Fruit fly (Drosophila melanogaster): Measurements from ENCODE around the gene CG32811.
A peak's percentile ranks its signal among the peaks of the same experiment; 100 is the strongest.

CG32811 gene

DNA sequence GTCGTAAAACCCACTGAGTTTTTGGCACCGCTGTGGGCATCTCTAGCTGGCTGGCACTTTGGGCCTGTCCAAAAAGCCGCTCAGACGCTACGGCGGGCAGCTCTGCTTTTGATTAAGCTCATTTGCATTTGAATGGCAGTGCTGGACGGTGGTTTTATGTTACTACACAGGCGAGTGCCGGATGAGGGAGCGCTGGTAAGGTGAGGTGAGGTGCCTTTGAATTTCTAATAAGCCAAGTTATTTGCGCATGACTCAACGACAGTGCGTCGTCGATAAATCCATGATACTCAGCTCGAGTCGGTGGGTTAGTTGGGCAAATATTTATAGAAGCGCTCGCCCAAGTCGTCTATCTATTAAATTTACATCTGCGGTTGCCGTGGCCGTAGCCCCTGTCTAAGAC lies 13.9 kb downstream of the CG32811 start:
- peak; percentile 35 for TF ChIP-seq fkh (GFP tag; optimal IDR thresholded peaks at IDR 0.05)
- TF ChIP-seq CG6163 (GFP tag; IDR thresholded peaks at IDR 0.05), result no peak

dm6 chrX:1282953-1283568 lies 15.1 kb downstream of the CG32811 start:
- peak; percentile 44 for TF ChIP-seq svp (GFP tag)
- TF ChIP-seq vri (GFP tag; optimal IDR thresholded peaks at IDR 0.05), result peak; percentile 16
- no peak for TF ChIP-seq Sox102F (GFP tag; optimal IDR thresholded peaks at IDR 0.05)
- TF ChIP-seq fd59A (GFP tag; optimal IDR thresholded peaks at IDR 0.05), result no peak

DNA sequence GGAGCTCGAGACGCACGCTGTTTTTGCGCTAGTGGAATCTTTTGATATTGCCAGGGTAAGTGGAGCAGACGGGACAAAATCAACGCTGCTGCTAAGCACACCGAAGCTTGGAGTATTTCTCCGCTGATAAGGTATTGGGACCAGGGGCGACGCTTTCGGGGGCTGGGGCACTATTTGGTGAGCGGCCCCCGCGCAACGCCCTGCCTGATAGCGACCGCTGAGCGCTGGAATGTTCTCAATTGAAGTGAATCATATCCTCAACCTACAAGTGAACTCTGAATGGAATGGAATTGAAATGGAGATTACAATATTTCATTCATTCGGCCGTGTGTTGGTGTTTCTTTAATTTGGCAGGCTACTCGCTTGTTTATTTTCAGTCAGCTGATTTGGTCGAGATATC lies 15.8 kb downstream of the CG32811 start:
- peak; percentile 90 for TF ChIP-seq svp (GFP tag)
- no peak for TF ChIP-seq fd59A (GFP tag; optimal IDR thresholded peaks at IDR 0.05)
- no peak for TF ChIP-seq Lpt (GFP tag; optimal IDR thresholded peaks at IDR 0.05)
- no peak for TF ChIP-seq Hr38 (GFP tag; optimal IDR thresholded peaks at IDR 0.05)
- no peak for TF ChIP-seq fkh (GFP tag; optimal IDR thresholded peaks at IDR 0.05)

- no peak for TF ChIP-seq CG6808 (GFP tag; optimal IDR thresholded peaks at IDR 0.05)
- TF ChIP-seq Gug (GFP tag; IDR thresholded peaks at IDR 0.05), result no peak
- TF ChIP-seq Eip78C (GFP tag), result peak; percentile 19
- TF ChIP-seq net (GFP tag; optimal IDR thresholded peaks at IDR 0.05), result no peak
- TF ChIP-seq Hr38 (GFP tag; optimal IDR thresholded peaks at IDR 0.05), result no peak
- no peak for TF ChIP-seq Hr39 (GFP tag; optimal IDR thresholded peaks at IDR 0.05)
- TF ChIP-seq ss (GFP tag; optimal IDR thresholded peaks at IDR 0.05), result no peak
- TF ChIP-seq CG3032 (tag; optimal IDR thresholded peaks at IDR 0.05), result no peak
- TF ChIP-seq svp (GFP tag), result peak; percentile 60
- TF ChIP-seq CG32006 (GFP tag; optimal IDR thresholded peaks at IDR 0.05), result peak; percentile 16
- TF ChIP-seq CG11762 (GFP tag; optimal IDR thresholded peaks at IDR 0.05; ENCODE audit: insufficient read depth), result no peak
- TF ChIP-seq CG6854 (GFP tag; optimal IDR thresholded peaks at IDR 0.05), result no peak
- no peak for TF ChIP-seq Ets21C (GFP tag; optimal IDR thresholded peaks at IDR 0.05)
- TF ChIP-seq CG6276 (GFP tag; optimal IDR thresholded peaks at IDR 0.05), result no peak
- TF ChIP-seq Smox (GFP tag; optimal IDR thresholded peaks at IDR 0.05), result no peak
- no peak for TF ChIP-seq CG8632 (GFP tag; optimal IDR thresholded peaks at IDR 0.05)
- no peak for TF ChIP-seq CG7368 (GFP tag; optimal IDR thresholded peaks at IDR 0.05)
Measured at dm6 chrX:1278825-1279643, 19.2 kb downstream of the CG32811 start.

DNA sequence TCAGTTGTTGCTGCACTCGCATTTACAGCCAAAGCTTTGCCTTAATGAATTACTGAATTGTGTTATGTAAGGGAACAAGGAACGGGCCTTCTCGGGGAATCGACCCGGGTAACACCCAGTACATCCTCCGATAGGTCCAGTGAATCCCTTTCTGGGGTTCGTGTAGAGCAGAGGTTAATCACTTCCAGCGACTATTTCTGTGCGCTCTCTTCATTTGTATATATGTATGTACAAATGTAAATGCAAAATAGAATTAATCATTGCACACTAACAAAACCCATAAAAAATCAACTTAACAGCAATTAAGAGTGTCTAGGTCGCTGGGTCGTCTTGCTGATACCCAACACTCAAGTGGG lies 20.7 kb downstream of the CG32811 start:
- TF ChIP-seq Sox15 (GFP tag; optimal IDR thresholded peaks at IDR 0.05) (no peak), CG6808 (GFP tag; optimal IDR thresholded peaks at IDR 0.05) (no peak), vri (GFP tag; optimal IDR thresholded peaks at IDR 0.05) (peak; percentile 29), CG6792 (GFP tag; optimal IDR thresholded peaks at IDR 0.05) (no peak), cyc (GFP tag; optimal IDR thresholded peaks at IDR 0.05) (no peak), svp (GFP tag) (peak; percentile 78), CG11902 (GFP tag; optimal IDR thresholded peaks at IDR 0.05) (no peak)

- TF ChIP-seq CG8119 (GFP tag; IDR thresholded peaks at IDR 0.05) (peak; percentile 98), Blimp-1 (GFP tag; optimal IDR thresholded peaks at IDR 0.05) (no peak), CG3032 (tag; optimal IDR thresholded peaks at IDR 0.05) (peak; percentile 83), Gug (GFP tag; IDR thresholded peaks at IDR 0.05) (peak; percentile 97), Hr39 (GFP tag; optimal IDR thresholded peaks at IDR 0.05) (peak; percentile 95), achi (GFP tag; optimal IDR thresholded peaks at IDR 0.05) (peak; percentile 94), acj6 (GFP tag; optimal IDR thresholded peaks at IDR 0.05) (peak; percentile 96), CG11902 (GFP tag; optimal IDR thresholded peaks at IDR 0.05) (peak; percentile 92), CG6163 (GFP tag; IDR thresholded peaks at IDR 0.05) (peak; percentile 97), CG15336 (GFP tag; IDR thresholded peaks at IDR 0.05) (peak; percentile 98), CG6792 (GFP tag; optimal IDR thresholded peaks at IDR 0.05) (peak; percentile 96), Sox15 (GFP tag; optimal IDR thresholded peaks at IDR 0.05) (peak; percentile 94), Ets21C (GFP tag; optimal IDR thresholded peaks at IDR 0.05) (peak; percentile 87), eg (GFP tag; IDR thresholded peaks at IDR 0.05) (peak; percentile 99), CG6854 (GFP tag; optimal IDR thresholded peaks at IDR 0.05) (peak; percentile 73), vri (GFP tag; optimal IDR thresholded peaks at IDR 0.05) (peak; percentile 84), CG34406 (GFP tag; optimal IDR thresholded peaks at IDR 0.05) (peak; percentile 94), dac (GFP tag; optimal IDR thresholded peaks at IDR 0.05) (peak; percentile 98), svp (GFP tag) (peak; percentile 99), Lpt (GFP tag; optimal IDR thresholded peaks at IDR 0.05) (peak; percentile 96), Hr4 (GFP tag; optimal IDR thresholded peaks at IDR 0.05) (peak; percentile 98), CG31627 (GFP tag; optimal IDR thresholded peaks at IDR 0.05) (peak; percentile 94)
Measured at dm6 chrX:1276757-1277527, 21.2 kb downstream of the CG32811 start.
